Fruit fly (Drosophila melanogaster) whole organism, prepupa: Measurements from ENCODE around the gene S-Lap1.

Experiments
- CG10631 ChIP-seq: fragments of 200-800 bp; sonication (Bioruptor generic); optimal IDR thresholded peaks from 2 replicates; lab custom pipeline; 2016; ENCODE audit warnings: missing biosample characterization, missing genetic modification characterization
- CG15336 ChIP-seq: fragments of 200-800 bp; sonication (Bioruptor generic); IDR thresholded peaks from 2 replicates; pipeline ENCODE4 v1.3.6; 2022; ENCODE audit warnings: missing biosample characterization, missing genetic modification characterization
- CG3032 ChIP-seq: fragments of 200-800 bp; optimal IDR thresholded peaks from 2 replicates; lab custom pipeline; 2019; ENCODE audit warnings: missing biosample characterization, mild to moderate bottlenecking, missing genetic modification characterization, moderate library complexity
- CG34406 ChIP-seq: fragments of 200-800 bp; sonication (Bioruptor generic); optimal IDR thresholded peaks from 3 replicates; lab custom pipeline; 2016; ENCODE audit warnings: missing biosample characterization, missing genetic modification characterization
- CG3919 ChIP-seq: fragments of 200-800 bp; sonication (Bioruptor generic); optimal IDR thresholded peaks from 3 replicates; lab custom pipeline; 2016; ENCODE audit warnings: missing biosample characterization, missing genetic modification characterization
- CG6276 ChIP-seq: fragments of 200-800 bp; sonication (Bioruptor generic); optimal IDR thresholded peaks from 2 replicates; lab custom pipeline; 2017; ENCODE audit warnings: missing biosample characterization, mild to moderate bottlenecking, missing genetic modification characterization
- CG6792 ChIP-seq: fragments of 200-800 bp; sonication (Bioruptor generic); optimal IDR thresholded peaks from 3 replicates; lab custom pipeline; 2016; ENCODE audit warnings: missing biosample characterization, missing genetic modification characterization
- CG6808 ChIP-seq: fragments of 200-800 bp; sonication (Bioruptor generic); optimal IDR thresholded peaks from 3 replicates; lab custom pipeline; 2017; ENCODE audit warnings: missing biosample characterization, missing genetic modification characterization, mild to moderate bottlenecking, moderate library complexity, missing genetic modification reagents
- CG8119 ChIP-seq: fragments of 200-800 bp; sonication (Bioruptor generic); IDR thresholded peaks from 3 replicates; pipeline ENCODE4 v1.3.6; 2022; ENCODE audit warnings: missing biosample characterization, missing genetic modification characterization
- CG8632 ChIP-seq: fragments of 200-800 bp; sonication (Bioruptor generic); optimal IDR thresholded peaks from 3 replicates; lab custom pipeline; 2016; ENCODE audit warnings: missing biosample characterization, missing genetic modification characterization
- Eip75B ChIP-seq: fragments of 200-800 bp; sonication (Bioruptor generic); optimal IDR thresholded peaks from 3 replicates; lab custom pipeline; 2016; ENCODE audit warnings: missing biosample characterization, missing genetic modification characterization
- Eip78C ChIP-seq: fragments of 200-800 bp; sonication (Bioruptor generic); peaks from one replicate; lab custom pipeline; 2016; ENCODE audit warnings: missing biosample characterization, missing genetic modification characterization
- Eip93F ChIP-seq: fragments of 200-800 bp; sonication (Bioruptor generic); optimal IDR thresholded peaks from 2 replicates; lab custom pipeline; 2016; ENCODE audit warnings: missing biosample characterization, mild to moderate bottlenecking, missing genetic modification characterization
- Ets21C ChIP-seq: fragments of 200-800 bp; sonication (Bioruptor generic); optimal IDR thresholded peaks from 3 replicates; lab custom pipeline; 2016; ENCODE audit warnings: missing biosample characterization, missing genetic modification characterization
- Ets96B ChIP-seq: fragments of 200-800 bp; optimal IDR thresholded peaks from 2 replicates; lab custom pipeline; 2019; ENCODE audit warnings: missing biosample characterization, mild to moderate bottlenecking, missing genetic modification characterization, moderate library complexity
- Gug ChIP-seq: fragments of 200-800 bp; sonication (Bioruptor generic); IDR thresholded peaks from 2 replicates; pipeline ENCODE4 v1.3.6; 2022; ENCODE audit warnings: missing biosample characterization, missing genetic modification characterization
- Hr38 ChIP-seq: sonication (Bioruptor generic); optimal IDR thresholded peaks from 2 replicates; lab custom pipeline; 2016; ENCODE audit warnings: missing biosample characterization, missing genetic modification characterization
- Hr4 ChIP-seq: fragments of 200-800 bp; sonication (Bioruptor generic); optimal IDR thresholded peaks from 3 replicates; lab custom pipeline; 2016; ENCODE audit warnings: missing biosample characterization, missing genetic modification characterization
- Lpt ChIP-seq: fragments of 200-800 bp; sonication (Bioruptor generic); optimal IDR thresholded peaks from 3 replicates; lab custom pipeline; 2016; ENCODE audit warnings: missing biosample characterization, missing genetic modification characterization
- Sox102F ChIP-seq: fragments of 200-800 bp; sonication (Bioruptor generic); optimal IDR thresholded peaks from 2 replicates; lab custom pipeline; 2016; ENCODE audit warnings: missing biosample characterization, mild to moderate bottlenecking, missing genetic modification characterization
- acj6 ChIP-seq: fragments of 200-800 bp; sonication (Bioruptor generic); optimal IDR thresholded peaks from 3 replicates; lab custom pipeline; 2016; ENCODE audit warnings: missing biosample characterization, missing genetic modification characterization
- cyc ChIP-seq: fragments of 200-800 bp; sonication (Bioruptor generic); optimal IDR thresholded peaks from 3 replicates; lab custom pipeline; 2016; ENCODE audit warnings: missing biosample characterization, missing genetic modification characterization
- dac ChIP-seq: fragments of 200-800 bp; sonication (Bioruptor generic); optimal IDR thresholded peaks from 2 replicates; lab custom pipeline; 2017; ENCODE audit warnings: missing biosample characterization, mild to moderate bottlenecking, missing genetic modification characterization
- dsx ChIP-seq: fragments of 200-800 bp; optimal IDR thresholded peaks from 3 replicates; lab custom pipeline; 2019; ENCODE audit warnings: missing biosample characterization, mild to moderate bottlenecking, missing genetic modification characterization, moderate library complexity; ENCODE audit not compliant: poor library complexity, severe bottlenecking
- eg ChIP-seq: fragments of 200-800 bp; sonication (Bioruptor generic); IDR thresholded peaks from 3 replicates; pipeline ENCODE4 v1.3.6; 2022; ENCODE audit warnings: missing biosample characterization, missing genetic modification characterization
- esn ChIP-seq: fragments of 200-800 bp; sonication (Bioruptor generic); optimal IDR thresholded peaks from 2 replicates; lab custom pipeline; 2016; ENCODE audit warnings: missing biosample characterization, mild to moderate bottlenecking, missing genetic modification characterization, moderate library complexity
- fd85E ChIP-seq: fragments of 200-800 bp; sonication (Bioruptor generic); optimal IDR thresholded peaks from 3 replicates; lab custom pipeline; 2016; ENCODE audit warnings: missing biosample characterization, missing genetic modification characterization
- lz ChIP-seq: fragments of 200-800 bp; sonication (Bioruptor generic); optimal IDR thresholded peaks from 3 replicates; lab custom pipeline; 2016; ENCODE audit warnings: missing biosample characterization, missing genetic modification characterization
- net ChIP-seq: fragments of 200-800 bp; sonication (Bioruptor generic); optimal IDR thresholded peaks from 3 replicates; lab custom pipeline; 2016; ENCODE audit warnings: missing biosample characterization, missing genetic modification characterization
- pdm3 ChIP-seq: fragments of 200-800 bp; sonication (Bioruptor generic); optimal IDR thresholded peaks from 3 replicates; lab custom pipeline; 2016; ENCODE audit warnings: missing biosample characterization, missing genetic modification characterization
- salr ChIP-seq, 2 experiments: fragments of 200-800 bp; sonication (Bioruptor generic); optimal IDR thresholded peaks; 3 replicates each; lab custom pipeline; 2016 to 2018; ENCODE audit warnings: missing biosample characterization in 2 of 2, missing genetic modification characterization in 2 of 2, mild to moderate bottlenecking in 1 of 2
- ss ChIP-seq, 2 experiments: fragments of 200-800 bp; sonication (Bioruptor generic); optimal IDR thresholded peaks; 2 replicates in 1 of 2; 3 replicates in 1 of 2; lab custom pipeline; 2017 to 2018; ENCODE audit warnings: mild to moderate bottlenecking in 2 of 2, missing biosample characterization in 2 of 2, missing genetic modification characterization in 2 of 2, moderate library complexity in 1 of 2
- svp ChIP-seq: fragments of 200-800 bp; sonication (Bioruptor generic); peaks from one replicate; lab custom pipeline; 2016; ENCODE audit warnings: missing biosample characterization, missing genetic modification characterization
- vri ChIP-seq: fragments of 200-800 bp; sonication (Bioruptor generic); optimal IDR thresholded peaks from 3 replicates; lab custom pipeline; 2016; ENCODE audit warnings: missing biosample characterization, mild to moderate bottlenecking, missing genetic modification characterization

The S-Lap1 gene

dm6 chr3L:8616935-8617334 is at the start of gene S-Lap1:
Gene S-Lap1, plus strand, starts transcription at chr3L:8617235.
- TF ChIP-seq cyc (GFP tag; lab: Kevin White, UChicago) (no peak), Sox102F (GFP tag; lab: Kevin White, UChicago) (no peak), net (GFP tag; lab: Kevin White, UChicago) (no peak), Eip78C (GFP tag; lab: Kevin White, UChicago) (no peak), Eip75B (GFP tag; lab: Kevin White, UChicago) (no peak), CG3919 (GFP tag; lab: Kevin White, UChicago) (no peak), dac (GFP tag; lab: Kevin White, UChicago) (no peak), lz (GFP tag; lab: Kevin White, UChicago) (no peak), ss (GFP tag; optimal IDR thresholded peaks at IDR 0.05; lab: Kevin White, UChicago) (no peak), CG6808 (GFP tag; lab: Kevin White, UChicago) (no peak), CG6276 (no peak), Ets21C (no peak)

- TF ChIP-seq pdm3 (GFP tag; lab: Kevin White, UChicago) (no peak), vri (peak; percentile 72), esn (peak; percentile 24), fd85E (GFP tag; lab: Kevin White, UChicago) (no peak), acj6 (GFP tag; lab: Kevin White, UChicago) (no peak), CG8632 (no peak), Hr38 (GFP tag; lab: Kevin White, UChicago) (no peak), Ets96B (no peak), svp (peak; percentile 21), eg (0 out of 3 replicates have a peak, but pooled peaks have one; percentile 13), CG34406 (GFP tag; lab: Kevin White, UChicago) (no peak), CG10631 (GFP tag; lab: Kevin White, UChicago) (peak; percentile 42), CG3032 (tag; lab: Kevin White, UChicago) (no peak), net (GFP tag; lab: Kevin White, UChicago) (no peak), Eip78C (GFP tag; lab: Kevin White, UChicago) (no peak)
Observed at dm6 chr3L:8575844-8576842, 40.9 kb upstream of the S-Lap1 start, which contains the start of the genes CG6638 and CG43078. Gene CG6638, minus strand, starts transcription at chr3L:8576078. Gene CG43078, plus strand, starts transcription at chr3L:8576808.

- TF ChIP-seq CG15336 (GFP tag; lab: Robert Waterston, UW), result 0 out of 2 replicates have a peak, but pooled peaks have one; percentile 9
- TF ChIP-seq svp, result no peak
- TF ChIP-seq salr (GFP tag; optimal IDR thresholded peaks at IDR 0.05; lab: Kevin White, UChicago), result no peak
Observed at dm6 chr3L:8578470-8578869, 38.6 kb upstream of the S-Lap1 start.

- TF ChIP-seq dsx (GFP tag; lab: Kevin White, UChicago) (no peak), Lpt (GFP tag; lab: Kevin White, UChicago) (no peak), pdm3 (GFP tag; lab: Kevin White, UChicago) (no peak), Eip93F (no peak), CG8119 (GFP tag; lab: Robert Waterston, UW) (no peak), CG6792 (GFP tag; lab: Kevin White, UChicago) (no peak), Gug (no peak), CG6276 (no peak), Hr4 (GFP tag; lab: Kevin White, UChicago) (no peak), cyc (GFP tag; lab: Kevin White, UChicago) (no peak)
Observed at dm6 chr3L:8579513-8579912, 37.5 kb upstream of the S-Lap1 start.
